Fruit fly (Drosophila melanogaster): Measurements from ENCODE around the gene santa-maria.
A peak's percentile ranks its signal among the peaks of the same experiment; 100 is the strongest.

santa-maria gene

DNA sequence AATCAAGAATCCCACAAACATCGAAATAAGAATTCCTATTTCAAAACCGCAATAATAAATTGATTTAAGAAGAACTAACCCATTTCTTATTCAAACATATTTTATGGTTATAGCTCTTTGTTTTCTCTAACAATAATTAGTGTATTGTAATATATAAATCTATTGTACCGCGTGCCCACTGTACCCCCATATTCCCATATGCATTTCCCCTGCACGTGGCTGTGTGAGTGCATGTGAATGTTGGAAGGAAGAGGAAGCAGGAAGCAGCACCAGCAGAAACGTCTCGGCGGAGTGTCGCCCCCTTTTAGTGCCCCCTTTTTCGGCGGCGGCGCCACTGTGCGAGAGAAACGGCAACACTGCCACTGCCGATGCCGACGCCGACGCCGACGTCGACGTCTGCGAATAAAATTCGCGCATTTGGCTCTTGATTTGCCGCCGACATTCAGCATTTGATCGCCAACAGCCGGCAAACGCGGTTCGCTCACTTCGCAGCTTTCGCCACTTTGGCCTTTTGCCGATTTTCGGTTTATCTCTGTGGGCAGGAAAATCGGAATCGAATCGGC lies 27.6 kb downstream of the santa-maria start (continued):
- TF ChIP-seq CG17568 (GFP tag; optimal IDR thresholded peaks at IDR 0.05) (no peak), CG3838 (GFP tag; optimal IDR thresholded peaks at IDR 0.05) (no peak), Hr51 (GFP tag; optimal IDR thresholded peaks at IDR 0.05) (no peak), rib (GFP tag; IDR thresholded peaks at IDR 0.05) (peak; percentile 94), HLH54F (GFP tag; optimal IDR thresholded peaks at IDR 0.05) (peak; percentile 46), CG15269 (tag; optimal IDR thresholded peaks at IDR 0.05) (no peak), CG9932 (GFP tag; IDR thresholded peaks at IDR 0.05) (peak; percentile 72), CG4282 (GFP tag; optimal IDR thresholded peaks at IDR 0.05) (no peak), Ravus (GFP tag; IDR thresholded peaks at IDR 0.05) (peak; percentile 28), gsb-n (tag; optimal IDR thresholded peaks at IDR 0.05) (no peak), CG13424 (tag; optimal IDR thresholded peaks at IDR 0.05) (peak; percentile 36), Ssrp (tag; optimal IDR thresholded peaks at IDR 0.05) (no peak), ham (GFP tag; IDR thresholded peaks at IDR 0.05) (no peak), trh (GFP tag; optimal IDR thresholded peaks at IDR 0.05) (no peak), toy (GFP tag; IDR thresholded peaks at IDR 0.05) (no peak), sim (GFP tag; IDR thresholded peaks at IDR 0.05) (no peak), Chrac-16 (GFP tag; optimal IDR thresholded peaks at IDR 0.05) (peak; percentile 54), Poxn (GFP tag; IDR thresholded peaks at IDR 0.05) (no peak), CG7372 (GFP tag; IDR thresholded peaks at IDR 0.05) (no peak; the same call in 1 of the 2 replicates), CG10209 (GFP tag; optimal IDR thresholded peaks at IDR 0.05) (peak; percentile 7), CG5180 (GFP tag; optimal IDR thresholded peaks at IDR 0.05) (no peak), CG13287 (GFP tag; IDR thresholded peaks at IDR 0.05; ENCODE audit: partially characterized antibody) (no peak), Atf3 (GFP tag; optimal IDR thresholded peaks at IDR 0.05) (no peak), CG32767 (GFP tag; IDR thresholded peaks at IDR 0.05) (peak; percentile 45; the same call in 1 of the 2 replicates), CG13894 (tag; optimal IDR thresholded peaks at IDR 0.05) (peak; percentile 40), psq (GFP tag; optimal IDR thresholded peaks at IDR 0.05) (no peak), NC2β (GFP tag; optimal IDR thresholded peaks at IDR 0.05) (no peak), CG8924 (tag; optimal IDR thresholded peaks at IDR 0.05) (no peak), CG3847 (GFP tag; IDR thresholded peaks at IDR 0.05) (0 out of 2 replicates have a peak, but pooled peaks have one; percentile 8), eve (GFP tag; optimal IDR thresholded peaks at IDR 0.05) (no peak), CG12236 (GFP tag; optimal IDR thresholded peaks at IDR 0.05) (no peak), Dad (GFP tag; optimal IDR thresholded peaks at IDR 0.05) (peak; percentile 27), CG4617 (GFP tag; optimal IDR thresholded peaks at IDR 0.05; ENCODE audit: borderline replicate concordance) (no peak), HLH3B (GFP tag; IDR thresholded peaks at IDR 0.05) (peak; percentile 51; the same call in 1 of the 2 replicates), D19A (tag; optimal IDR thresholded peaks at IDR 0.05) (no peak), CG15479 (GFP tag; optimal IDR thresholded peaks at IDR 0.05) (no peak), CG9609 (GFP tag; optimal IDR thresholded peaks at IDR 0.05) (no peak), CG9817 (tag; optimal IDR thresholded peaks at IDR 0.05) (no peak), pros (GFP tag; optimal IDR thresholded peaks at IDR 0.05) (no peak), CG12071 (GFP tag; optimal IDR thresholded peaks at IDR 0.05) (no peak), CrebB (tag; optimal IDR thresholded peaks at IDR 0.05) (no peak), mam (GFP tag; optimal IDR thresholded peaks at IDR 0.05) (peak; percentile 51), CG17359 (tag; optimal IDR thresholded peaks at IDR 0.05) (peak; percentile 20), CG14014 (GFP tag; IDR thresholded peaks at IDR 0.05) (0 out of 2 replicates have a peak, but pooled peaks have one; percentile 28), Doc3 (GFP tag; IDR thresholded peaks at IDR 0.05; ENCODE audit: partially characterized antibody) (no peak), lbe (GFP tag; optimal IDR thresholded peaks at IDR 0.05) (peak; percentile 71), CG15073 (GFP tag; optimal IDR thresholded peaks at IDR 0.05) (no peak), onecut (GFP tag; IDR thresholded peaks at IDR 0.05) (no peak), CG34224 (GFP tag; IDR thresholded peaks at IDR 0.05; ENCODE audit: partially characterized antibody) (peak; percentile 22; the same call in 1 of the 3 replicates), CG1832 (GFP tag; optimal IDR thresholded peaks at IDR 0.05) (peak; percentile 49)
